Worm (Caenorhabditis elegans) whole organism, L4/young adult: ENCODE measurements around the gene C45B11.9.

Experiments used
- W03F9.2 ChIP-seq: fragments of 150-350 bp; optimal IDR thresholded peaks from 2 replicates; lab custom pipeline; 2014; ENCODE audit warnings: missing biosample characterization, missing genetic modification characterization
- dao-5 ChIP-seq: sonication (generic microtip); optimal IDR thresholded peaks from 2 replicates; lab custom pipeline; 2016; ENCODE audit warnings: missing genotype, missing genetic modification characterization, moderate library complexity, missing compliant biosample characterization
- him-1 ChIP-seq: sonication (generic microtip); optimal IDR thresholded peaks from 2 replicates; lab custom pipeline; 2016; ENCODE audit warnings: missing genotype, missing genetic modification reagents, missing genetic modification characterization, missing compliant biosample characterization

ce11 chrV:11076403-11076802, 36.3 kb downstream of the C45B11.9 start:
- TF ChIP-seq W03F9.2 (tag; lab: Kevin White, UChicago) (no peak), him-1 (tag; lab: Kevin White, UChicago) (no peak), dao-5 (tag; lab: Kevin White, UChicago) (peak; percentile 25)
